Fruit fly (Drosophila melanogaster) whole organism, prepupa: ENCODE data around the gene CG2924.

Experiments used
- CG10669 ChIP-seq: fragments of 200-800 bp; sonication (Bioruptor generic); optimal IDR thresholded peaks from 3 replicates; lab custom pipeline; 2018; ENCODE audit warnings: missing biosample characterization, mild to moderate bottlenecking, missing genetic modification characterization, moderate library complexity
- CG16779 ChIP-seq: fragments of 200-800 bp; sonication (Bioruptor generic); optimal IDR thresholded peaks from 3 replicates; lab custom pipeline; 2017; ENCODE audit warnings: missing biosample characterization, mild to moderate bottlenecking, missing genetic modification characterization
- CG31627 ChIP-seq: fragments of 200-800 bp; sonication (Bioruptor generic); optimal IDR thresholded peaks from 3 replicates; lab custom pipeline; 2016; ENCODE audit warnings: missing biosample characterization, missing genetic modification characterization
- CG3919 ChIP-seq: fragments of 200-800 bp; sonication (Bioruptor generic); optimal IDR thresholded peaks from 3 replicates; lab custom pipeline; 2016; ENCODE audit warnings: missing biosample characterization, missing genetic modification characterization
- Hr39 ChIP-seq: fragments of 200-800 bp; sonication (Bioruptor generic); optimal IDR thresholded peaks from 2 replicates; lab custom pipeline; 2016; ENCODE audit warnings: missing biosample characterization, missing genetic modification characterization
- Met ChIP-seq: fragments of 200-800 bp; sonication (Bioruptor generic); optimal IDR thresholded peaks from 3 replicates; lab custom pipeline; 2016; ENCODE audit warnings: missing biosample characterization, missing genetic modification characterization
- OdsH ChIP-seq: fragments of 200-800 bp; sonication (Bioruptor generic); optimal IDR thresholded peaks from 3 replicates; lab custom pipeline; 2016; ENCODE audit warnings: missing biosample characterization, missing genetic modification characterization
- Smox ChIP-seq: fragments of 200-800 bp; sonication (Bioruptor generic); optimal IDR thresholded peaks from 3 replicates; lab custom pipeline; 2016; ENCODE audit warnings: missing biosample characterization, missing genetic modification characterization
- lz ChIP-seq: fragments of 200-800 bp; sonication (Bioruptor generic); optimal IDR thresholded peaks from 3 replicates; lab custom pipeline; 2016; ENCODE audit warnings: missing biosample characterization, missing genetic modification characterization
- pdm3 ChIP-seq: fragments of 200-800 bp; sonication (Bioruptor generic); optimal IDR thresholded peaks from 3 replicates; lab custom pipeline; 2016; ENCODE audit warnings: missing biosample characterization, missing genetic modification characterization
- topi ChIP-seq: fragments of 200-800 bp; sonication (Bioruptor generic); optimal IDR thresholded peaks from 3 replicates; lab custom pipeline; 2016; ENCODE audit warnings: missing biosample characterization, missing genetic modification characterization

dm6 chrX:2292410-2292809 lies 21.8 kb upstream of the CG2924 start:
- TF ChIP-seq Met (no peak), Smox (GFP tag; lab: Kevin White, UChicago) (no peak), CG31627 (GFP tag; lab: Kevin White, UChicago) (no peak), OdsH (GFP tag; lab: Kevin White, UChicago) (no peak), pdm3 (GFP tag; lab: Kevin White, UChicago) (no peak), CG16779 (tag; lab: Kevin White, UChicago) (no peak), CG10669 (GFP tag; lab: Kevin White, UChicago) (no peak), CG3919 (GFP tag; lab: Kevin White, UChicago) (no peak), topi (no peak), Hr39 (GFP tag; lab: Kevin White, UChicago) (no peak), lz (GFP tag; lab: Kevin White, UChicago) (no peak)
